Worm (Caenorhabditis elegans) whole organism, early embryonic: Measurements from ENCODE around the gene R09E10.2.
"Not testable (repeated sequence)": the region's sequence is repeated elsewhere in the genome, so short reads cannot be mapped to it uniquely, and the experiment has no call there.

Experiments
- B0310.2 ChIP-seq: sonication (generic microtip); optimal IDR thresholded peaks from 2 replicates; lab custom pipeline; 2016; ENCODE audit warnings: mild to moderate bottlenecking, missing genetic modification characterization, missing compliant biosample characterization
- ama-1 ChIP-seq: fragments of 150-350 bp; optimal IDR thresholded peaks from 2 replicates; lab custom pipeline; 2014

DNA sequence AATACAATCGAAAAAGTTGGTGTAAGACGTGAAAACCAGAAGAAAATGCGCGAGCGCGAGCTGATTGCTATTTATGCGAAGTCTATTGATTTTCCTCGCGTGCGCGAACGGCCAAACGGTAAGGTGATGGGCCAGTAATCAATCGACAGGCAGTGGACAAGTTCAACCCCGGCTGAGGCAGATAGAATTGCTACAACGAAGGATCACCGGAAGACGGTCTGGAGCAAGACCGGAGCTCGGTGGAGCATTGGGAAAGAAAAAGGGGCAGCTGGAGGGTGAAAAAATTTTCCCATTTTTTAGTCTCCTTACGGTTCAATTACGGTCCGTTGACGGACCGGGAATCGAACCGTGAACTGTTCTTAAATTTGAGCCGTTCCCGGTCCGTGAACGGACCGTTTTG lies 5.3 kb upstream of the R09E10.2 start:
- not testable (repeated sequence) for TF ChIP-seq ama-1 (lab: Kevin White, UChicago); B0310.2 (tag; lab: Kevin White, UChicago)
